Worm (Caenorhabditis elegans): ENCODE data around the gene tag-307.

The tag-307 gene

ce11 chrIII:7857142-7857541 is at the start of gene tag-307:
tag-307 (minus strand) TSS chrIII:7857242.
- TF ChIP-seq lsy-2 (tag; optimal IDR thresholded peaks at IDR 0.05) (no peak), zip-8 (tag; optimal IDR thresholded peaks at IDR 0.05) (no peak), elt-3 (tag; optimal IDR thresholded peaks at IDR 0.05) (no peak), M03D4.4 (tag; optimal IDR thresholded peaks at IDR 0.05) (no peak), nhr-76 (tag; optimal IDR thresholded peaks at IDR 0.05) (no peak), mls-2 (tag; optimal IDR thresholded peaks at IDR 0.05) (no peak), nhr-28 (tag; optimal IDR thresholded peaks at IDR 0.05) (no peak), mab-5 (tag; optimal IDR thresholded peaks at IDR 0.05) (no peak), unc-120 (tag; optimal IDR thresholded peaks at IDR 0.05; ENCODE audit: poor library complexity, severe bottlenecking) (no peak), ceh-43 (GFP tag; optimal IDR thresholded peaks at IDR 0.05) (no peak), flh-1 (GFP tag; optimal IDR thresholded peaks at IDR 0.05) (no peak), sptf-1 (tag; optimal IDR thresholded peaks at IDR 0.05) (no peak), ceh-83 (GFP tag; optimal IDR thresholded peaks at IDR 0.05) (no peak), lin-32 (GFP tag; optimal IDR thresholded peaks at IDR 0.05) (no peak), bed-3 (GFP tag; optimal IDR thresholded peaks at IDR 0.05) (no peak), blmp-1 (tag; optimal IDR thresholded peaks at IDR 0.05) (no peak)

ce11 chrIII:7903427-7903826 is 46.4 kb upstream of the tag-307 start:
- TF ChIP-seq snpc-4 (tag; optimal IDR thresholded peaks at IDR 0.05), result no peak
- no peak for TF ChIP-seq elt-3 (tag; optimal IDR thresholded peaks at IDR 0.05)
- no peak for TF ChIP-seq unc-39 (tag; optimal IDR thresholded peaks at IDR 0.05)

ce11 chrIII:7900733-7901132 is 43.7 kb upstream of the tag-307 start, which contains the start of gene best-24:
best-24 (plus strand) TSS chrIII:7901033.
- no peak for TF ChIP-seq ceh-83 (GFP tag; optimal IDR thresholded peaks at IDR 0.05)
- TF ChIP-seq elt-1 (tag; optimal IDR thresholded peaks at IDR 0.05; ENCODE audit: borderline replicate concordance, insufficient read depth), result no peak
- no peak for TF ChIP-seq hlh-1 (tag; optimal IDR thresholded peaks at IDR 0.05)

- TF ChIP-seq M03D4.4 (tag; optimal IDR thresholded peaks at IDR 0.05) (no peak), elt-1 (tag; optimal IDR thresholded peaks at IDR 0.05; ENCODE audit: borderline replicate concordance, insufficient read depth) (no peak), ceh-83 (GFP tag; optimal IDR thresholded peaks at IDR 0.05) (no peak), nhr-12 (tag; optimal IDR thresholded peaks at IDR 0.05) (no peak), ces-1 (GFP tag; optimal IDR thresholded peaks at IDR 0.05) (no peak), unc-120 (tag; optimal IDR thresholded peaks at IDR 0.05; ENCODE audit: poor library complexity, severe bottlenecking) (no peak)
Observed at ce11 chrIII:7897733-7898132, 40.7 kb upstream of the tag-307 start.

ce11 chrIII:7896925-7897324 is 39.9 kb upstream of the tag-307 start, which contains the start of gene ZK688.10:
ZK688.10 (minus strand) TSS chrIII:7897025.
- no peak for TF ChIP-seq M03D4.4 (tag; optimal IDR thresholded peaks at IDR 0.05)

- TF ChIP-seq flh-1 (GFP tag; optimal IDR thresholded peaks at IDR 0.05), result no peak
- TF ChIP-seq sem-2 (GFP tag; optimal IDR thresholded peaks at IDR 0.05), result no peak
- no peak for TF ChIP-seq zip-8 (tag; optimal IDR thresholded peaks at IDR 0.05)
- no peak for TF ChIP-seq ceh-39 (tag; optimal IDR thresholded peaks at IDR 0.05)
- TF ChIP-seq elt-3 (tag; optimal IDR thresholded peaks at IDR 0.05), result no peak
- no peak for TF ChIP-seq unc-39 (tag; optimal IDR thresholded peaks at IDR 0.05)
- no peak for TF ChIP-seq sptf-1 (tag; optimal IDR thresholded peaks at IDR 0.05)
- no peak for TF ChIP-seq lsy-2 (tag; optimal IDR thresholded peaks at IDR 0.05)
- TF ChIP-seq ham-2 (GFP tag; optimal IDR thresholded peaks at IDR 0.05), result no peak
- no peak for TF ChIP-seq elt-1 (tag; optimal IDR thresholded peaks at IDR 0.05; ENCODE audit: borderline replicate concordance, insufficient read depth)
- TF ChIP-seq pha-4 (tag; optimal IDR thresholded peaks at IDR 0.05), result no peak
- TF ChIP-seq ztf-11 (tag; optimal IDR thresholded peaks at IDR 0.05), result no peak
Observed at ce11 chrIII:7894724-7895123, 37.7 kb upstream of the tag-307 start, which contains the start of gene ZK688.4. ZK688.4 (plus strand) TSS chrIII:7895024.

- TF ChIP-seq lin-32 (GFP tag; optimal IDR thresholded peaks at IDR 0.05) (no peak), nhr-28 (tag; optimal IDR thresholded peaks at IDR 0.05) (no peak), nhr-76 (tag; optimal IDR thresholded peaks at IDR 0.05) (no peak), ces-1 (GFP tag; optimal IDR thresholded peaks at IDR 0.05) (no peak), ceh-39 (tag; optimal IDR thresholded peaks at IDR 0.05) (no peak), nhr-12 (tag; optimal IDR thresholded peaks at IDR 0.05) (no peak), drap-1 (GFP tag; optimal IDR thresholded peaks at IDR 0.05) (no peak), elt-1 (tag; optimal IDR thresholded peaks at IDR 0.05; ENCODE audit: borderline replicate concordance, insufficient read depth) (no peak), mep-1 (tag; optimal IDR thresholded peaks at IDR 0.05) (no peak)
Observed at ce11 chrIII:7893224-7893623, 36.2 kb upstream of the tag-307 start.

Measured in whole organism, mixed stage, embryonic.